Fruit fly (Drosophila melanogaster) whole organism, prepupa: ENCODE measurements around the gene CG8043.

Experiments
- CG16779 ChIP-seq: fragments of 200-800 bp; sonication (Bioruptor generic); optimal IDR thresholded peaks from 3 replicates; lab custom pipeline; 2017; ENCODE audit warnings: missing biosample characterization, mild to moderate bottlenecking, missing genetic modification characterization
- CG6276 ChIP-seq: fragments of 200-800 bp; sonication (Bioruptor generic); optimal IDR thresholded peaks from 2 replicates; lab custom pipeline; 2017; ENCODE audit warnings: missing biosample characterization, mild to moderate bottlenecking, missing genetic modification characterization
- Eip78C ChIP-seq: fragments of 200-800 bp; sonication (Bioruptor generic); peaks from one replicate; lab custom pipeline; 2016; ENCODE audit warnings: missing biosample characterization, missing genetic modification characterization
- Eip93F ChIP-seq: fragments of 200-800 bp; sonication (Bioruptor generic); optimal IDR thresholded peaks from 2 replicates; lab custom pipeline; 2016; ENCODE audit warnings: missing biosample characterization, mild to moderate bottlenecking, missing genetic modification characterization
- Gug ChIP-seq: fragments of 200-800 bp; sonication (Bioruptor generic); IDR thresholded peaks from 2 replicates; pipeline ENCODE4 v1.3.6; 2022; ENCODE audit warnings: missing biosample characterization, missing genetic modification characterization

- TF ChIP-seq Gug (peak; percentile 27; the same call in 1 of the 2 replicates), CG6276 (GFP tag; lab: Kevin White, UChicago) (peak; percentile 4), Eip78C (GFP tag; lab: Kevin White, UChicago) (peak; percentile 87), CG16779 (tag; lab: Kevin White, UChicago) (peak; percentile 33), Eip93F (GFP tag; lab: Kevin White, UChicago) (no peak)
These were observed 5.9 kb upstream of the CG8043 start, which contains the start of gene p for dm6 chr3R:8670529-8671491.
